Worm (Caenorhabditis elegans) whole organism, midembryonic: ENCODE measurements around the gene nhr-146.
"Not testable (repeated sequence)": the region's sequence is repeated elsewhere in the genome, so short reads cannot be mapped to it uniquely, and the experiment has no call there.

Experiments
- T22C8.4 ChIP-seq: fragments of 200-800 bp; sonication (Bioruptor generic); IDR thresholded peaks from 2 replicates; pipeline ENCODE4 v1.3.6; 2022; ENCODE audit warnings: missing genetic modification characterization, missing compliant biosample characterization
- cog-1 ChIP-seq: sonication (generic microtip); optimal IDR thresholded peaks from 2 replicates; lab custom pipeline; 2016; ENCODE audit warnings: missing genetic modification characterization, missing compliant biosample characterization
- flt-1 ChIP-seq: fragments of 200-800 bp; sonication (Bioruptor generic); IDR thresholded peaks from 2 replicates; pipeline ENCODE4 v1.3.6; 2022; ENCODE audit warnings: missing genetic modification characterization, missing compliant biosample characterization
- klf-2 ChIP-seq: fragments of 200-800 bp; sonication (Bioruptor generic); conservative IDR thresholded peaks from 2 replicates; pipeline ENCODE4 v1.3.6; 2022; ENCODE audit warnings: missing genetic modification reagents, missing genetic modification characterization, missing compliant biosample characterization
- med-1 ChIP-seq: sonication (generic microtip); optimal IDR thresholded peaks from 2 replicates; lab custom pipeline; 2017; ENCODE audit warnings: missing genetic modification characterization, mild to moderate bottlenecking, missing compliant biosample characterization, antibody characterized with exemption, missing genetic modification reagents; ENCODE audit not compliant: insufficient read depth
- ref-1 ChIP-seq: fragments of 200-800 bp; sonication (Bioruptor generic); conservative IDR thresholded peaks from 2 replicates; pipeline ENCODE4 v1.3.6; 2022; ENCODE audit warnings: missing genetic modification reagents, missing genetic modification characterization, missing compliant biosample characterization
- tab-1 ChIP-seq: fragments of 200-800 bp; sonication (Bioruptor generic); IDR thresholded peaks from 2 replicates; pipeline ENCODE4 v1.3.6; 2022; ENCODE audit warnings: missing genetic modification characterization, missing compliant biosample characterization
- ztf-23 ChIP-seq: fragments of 200-800 bp; sonication (Bioruptor generic); IDR thresholded peaks from 2 replicates; pipeline ENCODE4 v1.3.6; 2022; ENCODE audit warnings: missing genetic modification reagents, missing genetic modification characterization, missing compliant biosample characterization
- ztf-29 ChIP-seq: fragments of 200-800 bp; sonication (Bioruptor generic); IDR thresholded peaks from 2 replicates; pipeline ENCODE4 v1.3.6; 2022; ENCODE audit warnings: missing genetic modification reagents, missing genetic modification characterization, missing compliant biosample characterization

nhr-146 gene

ce11 chrIV:1626342-1626855 is at the start of gene nhr-146:
TSS of gene nhr-146 (plus strand) at chrIV:1626805.
- TF ChIP-seq ztf-29 (GFP tag; lab: Robert Waterston, UW) (no peak), klf-2 (no peak), ztf-23 (no peak), ref-1 (no peak), tab-1 (GFP tag; lab: Robert Waterston, UW) (no peak), cog-1 (tag; lab: Kevin White, UChicago) (no peak), flt-1 (GFP tag; lab: Robert Waterston, UW) (no peak), med-1 (GFP tag; lab: Kevin White, UChicago) (no peak)

DNA sequence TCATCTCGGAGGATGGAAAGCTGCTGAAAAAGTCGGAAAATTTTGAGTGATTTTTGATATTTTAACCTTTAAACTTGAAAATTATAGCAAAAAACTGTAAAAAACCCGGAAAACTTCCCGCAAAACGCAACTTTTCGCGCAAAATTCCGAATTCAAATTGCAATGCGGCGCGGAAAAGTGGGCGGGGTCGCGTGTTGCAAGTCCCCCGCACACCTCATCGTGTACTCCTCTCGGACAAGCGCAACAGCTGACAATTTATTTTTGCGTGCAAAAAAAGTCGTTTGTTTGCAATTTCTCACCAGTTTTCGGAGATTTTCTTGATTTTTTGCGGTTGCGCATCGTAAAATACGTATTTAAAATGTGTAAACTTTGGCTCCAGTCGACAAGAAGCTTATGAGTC is 30.8 kb upstream of the nhr-146 start, which contains the start of gene npp-8:
Gene npp-8 (minus strand): TSS at position 23 of the 400 bp plus-strand sequence.
- TF ChIP-seq tab-1 (GFP tag; lab: Robert Waterston, UW), result peak; percentile 81
- peak; percentile 90 for TF ChIP-seq flt-1 (GFP tag; lab: Robert Waterston, UW)
- TF ChIP-seq ztf-23, result peak; percentile 93
- TF ChIP-seq ztf-29 (GFP tag; lab: Robert Waterston, UW), result no peak
- TF ChIP-seq med-1 (GFP tag; lab: Kevin White, UChicago), result peak; percentile 79
- peak; percentile 73 for TF ChIP-seq cog-1 (tag; lab: Kevin White, UChicago)
- peak; percentile 85 for TF ChIP-seq klf-2
- TF ChIP-seq T22C8.4 (GFP tag; lab: Robert Waterston, UW), result peak; percentile 65; the same call in 1 of the 2 replicates
- TF ChIP-seq ref-1, result peak; percentile 67

ce11 chrIV:1597018-1597417 is 29.6 kb upstream of the nhr-146 start, which contains the start of gene ced-2:
TSS of gene ced-2 (plus strand) at chrIV:1597318.
- TF ChIP-seq med-1 (GFP tag; lab: Kevin White, UChicago), result no peak

DNA sequence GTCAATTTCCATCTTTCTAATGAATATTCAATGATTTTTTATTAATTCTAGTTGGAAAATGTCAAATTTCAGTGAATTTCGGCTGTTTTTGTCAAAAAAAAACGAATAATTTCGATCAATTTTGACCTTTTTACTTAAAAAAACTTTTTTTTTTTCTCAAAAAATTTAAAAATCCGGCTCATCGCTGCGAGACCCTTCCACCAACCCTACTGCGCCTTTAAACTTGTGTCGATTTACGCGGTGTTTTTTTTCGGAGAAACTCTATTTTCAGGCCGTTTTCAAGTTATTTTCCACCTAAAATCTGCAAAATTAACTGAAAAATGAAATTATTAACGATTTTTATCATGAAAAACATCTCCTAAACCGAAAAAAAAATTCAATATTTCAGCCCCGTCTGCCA is 25.8 kb upstream of the nhr-146 start:
- no peak for TF ChIP-seq tab-1 (GFP tag; lab: Robert Waterston, UW)
- no peak for TF ChIP-seq cog-1 (tag; lab: Kevin White, UChicago)
- TF ChIP-seq ztf-29 (GFP tag; lab: Robert Waterston, UW), result no peak
- TF ChIP-seq ref-1, result no peak
- TF ChIP-seq T22C8.4 (GFP tag; lab: Robert Waterston, UW), result no peak
- TF ChIP-seq klf-2, result no peak
- TF ChIP-seq flt-1 (GFP tag; lab: Robert Waterston, UW), result no peak
- no peak for TF ChIP-seq ztf-23
- TF ChIP-seq med-1 (GFP tag; lab: Kevin White, UChicago), result no peak

DNA sequence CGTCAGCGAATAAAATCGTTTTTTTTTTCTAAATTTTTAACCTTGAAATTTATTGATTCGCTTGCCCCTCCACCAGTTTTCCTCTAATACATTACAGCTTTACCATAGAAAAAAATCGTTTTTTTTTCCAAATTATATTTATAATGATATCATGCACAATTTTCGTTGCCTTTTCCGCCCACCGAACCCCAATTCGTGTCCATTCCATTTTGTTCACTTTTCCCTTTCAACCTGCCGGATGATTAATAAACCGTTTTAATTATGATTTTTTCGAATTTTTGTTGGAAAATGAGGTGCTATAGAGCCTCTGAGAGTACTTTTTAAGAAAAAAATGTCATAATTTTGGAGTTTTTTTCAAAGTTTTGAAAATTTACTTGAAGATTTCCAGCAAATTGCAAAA is 25.2 kb upstream of the nhr-146 start, which contains the start of gene set-23:
Gene set-23 (plus strand): TSS at position 301 of the 400 bp plus-strand sequence.
- TF ChIP-seq med-1 (GFP tag; lab: Kevin White, UChicago) (no peak), ztf-29 (GFP tag; lab: Robert Waterston, UW) (no peak), cog-1 (tag; lab: Kevin White, UChicago) (no peak), T22C8.4 (GFP tag; lab: Robert Waterston, UW) (no peak), klf-2 (no peak), ztf-23 (no peak), flt-1 (GFP tag; lab: Robert Waterston, UW) (no peak), tab-1 (GFP tag; lab: Robert Waterston, UW) (no peak), ref-1 (no peak)

DNA sequence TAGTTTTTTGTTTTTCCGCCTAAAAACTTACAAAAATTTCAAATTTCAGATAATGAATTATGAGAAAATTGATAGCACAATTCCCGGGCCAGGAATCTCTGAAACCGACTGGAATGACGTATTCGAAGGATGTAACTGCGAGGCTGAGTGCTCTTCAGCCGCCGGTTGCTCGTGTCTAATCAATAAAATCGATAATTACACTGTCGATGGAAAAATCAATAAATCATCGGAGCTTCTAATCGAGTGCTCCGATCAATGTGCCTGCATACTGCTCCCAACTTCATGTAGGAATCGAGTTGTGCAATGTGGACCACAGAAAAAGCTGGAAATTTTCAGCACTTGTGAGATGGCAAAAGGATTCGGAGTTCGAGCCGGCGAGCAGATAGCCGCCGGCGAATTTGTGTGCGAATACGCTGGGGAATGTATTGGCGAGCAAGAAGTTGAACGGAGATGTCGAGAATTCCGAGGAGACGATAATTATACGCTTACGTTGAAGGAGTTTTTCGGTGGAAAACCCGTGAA is 23.6 kb upstream of the nhr-146 start:
- TF ChIP-seq med-1 (GFP tag; lab: Kevin White, UChicago), result no peak
- no peak for TF ChIP-seq klf-2
- peak; percentile 81 for TF ChIP-seq T22C8.4 (GFP tag; lab: Robert Waterston, UW)

ce11 chrIV:1605276-1605762 is 21.3 kb upstream of the nhr-146 start, which contains the start of gene Y41D4B.11:
TSS of gene Y41D4B.11 (plus strand) at chrIV:1605712.
- no peak for TF ChIP-seq klf-2
- no peak for TF ChIP-seq cog-1 (tag; lab: Kevin White, UChicago)
- no peak for TF ChIP-seq T22C8.4 (GFP tag; lab: Robert Waterston, UW)
- TF ChIP-seq ztf-23, result no peak
- TF ChIP-seq med-1 (GFP tag; lab: Kevin White, UChicago), result no peak
- no peak for TF ChIP-seq ztf-29 (GFP tag; lab: Robert Waterston, UW)
- TF ChIP-seq flt-1 (GFP tag; lab: Robert Waterston, UW), result no peak
- TF ChIP-seq tab-1 (GFP tag; lab: Robert Waterston, UW), result no peak
- TF ChIP-seq ref-1, result no peak

ce11 chrIV:1609973-1610372 is 16.6 kb upstream of the nhr-146 start, which contains the start of gene dsl-3:
TSS of gene dsl-3 (plus strand) at chrIV:1610273.
- not testable (repeated sequence) for TF ChIP-seq klf-2; T22C8.4 (GFP tag; lab: Robert Waterston, UW); tab-1 (GFP tag; lab: Robert Waterston, UW)

DNA sequence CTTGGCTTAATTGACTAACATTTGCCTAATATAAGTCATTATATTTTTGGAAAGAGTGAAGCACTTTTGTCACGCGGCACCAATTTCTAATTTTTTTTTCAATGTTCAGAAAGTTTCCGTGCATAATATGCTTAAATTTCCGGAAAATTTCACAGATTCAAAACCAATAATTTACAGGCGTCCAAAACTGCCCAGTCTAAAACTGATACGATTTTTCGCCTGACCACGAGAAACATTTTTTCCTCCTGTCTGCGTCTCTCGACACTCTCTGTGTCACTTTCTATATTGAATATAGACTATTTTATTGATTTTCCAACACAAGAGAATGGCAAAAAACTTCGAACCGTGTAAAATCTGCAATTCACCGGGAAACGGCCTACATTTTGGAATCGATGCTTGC is 13.0 kb upstream of the nhr-146 start, which contains the start of gene nhr-122:
Gene nhr-122 (plus strand): TSS at position 301 of the 400 bp plus-strand sequence.
- no peak for TF ChIP-seq flt-1 (GFP tag; lab: Robert Waterston, UW)
- TF ChIP-seq ztf-29 (GFP tag; lab: Robert Waterston, UW), result no peak
- no peak for TF ChIP-seq klf-2
- TF ChIP-seq cog-1 (tag; lab: Kevin White, UChicago), result no peak
- no peak for TF ChIP-seq tab-1 (GFP tag; lab: Robert Waterston, UW)
- TF ChIP-seq T22C8.4 (GFP tag; lab: Robert Waterston, UW), result no peak
- no peak for TF ChIP-seq med-1 (GFP tag; lab: Kevin White, UChicago)
- TF ChIP-seq ztf-23, result no peak
- TF ChIP-seq ref-1, result no peak
